Worm (Caenorhabditis elegans) whole organism, L1 larva: ENCODE results near the gene srh-265.

Experiments
- C16A3.4 ChIP-seq: fragments of 150-350 bp; optimal IDR thresholded peaks from 2 replicates; lab custom pipeline; 2014; ENCODE audit warnings: missing biosample characterization, missing genetic modification characterization
- C34B4.2 ChIP-seq: sonication (generic microtip); optimal IDR thresholded peaks from 2 replicates; lab custom pipeline; 2017; ENCODE audit warnings: mild to moderate bottlenecking, missing genetic modification characterization, missing compliant biosample characterization
- Y116A8C.19 ChIP-seq: sonication (generic microtip); optimal IDR thresholded peaks from 2 replicates; lab custom pipeline; 2016; ENCODE audit warnings: missing compliant biosample characterization, missing genetic modification characterization, borderline replicate concordance
- aly-2 ChIP-seq: fragments of 150-350 bp; optimal IDR thresholded peaks from 2 replicates; lab custom pipeline; 2014; ENCODE audit warnings: missing biosample characterization, missing genetic modification characterization
- blmp-1 ChIP-seq: fragments of 150-350 bp; optimal IDR thresholded peaks from 2 replicates; lab custom pipeline; 2014; ENCODE audit warnings: missing biosample characterization, missing genetic modification characterization
- ceh-63 ChIP-seq: fragments of 200-800 bp; sonication (Bioruptor generic); optimal IDR thresholded peaks from 2 replicates; lab custom pipeline; 2018; ENCODE audit warnings: mild to moderate bottlenecking, missing genetic modification characterization, missing compliant biosample characterization
- ceh-82 ChIP-seq, 3 experiments: fragments of 150-350 bp in 1 of 3; sonication (generic microtip) in 2 of 3; optimal IDR thresholded peaks; 2 replicates each; lab custom pipeline; 2014 to 2017; ENCODE audit warnings: missing biosample characterization in 3 of 3, missing genetic modification characterization in 3 of 3
- ceh-88 ChIP-seq: fragments of 200-800 bp; sonication (Bioruptor generic); IDR thresholded peaks from 2 replicates; pipeline ENCODE4 v1.3.6; 2022; ENCODE audit warnings: missing genetic modification characterization, missing compliant biosample characterization
- ces-1 ChIP-seq: fragments of 150-350 bp; optimal IDR thresholded peaks from 2 replicates; lab custom pipeline; 2014; ENCODE audit warnings: missing biosample characterization, missing genetic modification reagents, missing genetic modification characterization
- dpl-1 ChIP-seq, 3 experiments: fragments of 150-350 bp in 2 of 3; sonication (generic microtip) in 1 of 3; optimal IDR thresholded peaks; 2 replicates each; lab custom pipeline; 2014 to 2017; ENCODE audit warnings: missing biosample characterization in 3 of 3, missing genetic modification characterization in 3 of 3, missing genetic modification reagents in 3 of 3
- egl-13 ChIP-seq: sonication (generic microtip); optimal IDR thresholded peaks from 2 replicates; lab custom pipeline; 2016; ENCODE audit warnings: missing genotype, missing genetic modification reagents, missing genetic modification characterization, missing compliant biosample characterization
- egl-27 ChIP-seq, 2 experiments: fragments of 150-350 bp in 1 of 2; sonication (generic microtip); optimal IDR thresholded peaks; 3 replicates each; lab custom pipeline; 2017 to 2018; ENCODE audit warnings: missing biosample characterization in 2 of 2, missing genetic modification characterization in 2 of 2, missing genetic modification reagents in 2 of 2
- elt-2 ChIP-seq: sonication (generic microtip); optimal IDR thresholded peaks from 2 replicates; lab custom pipeline; 2016; ENCODE audit warnings: missing genetic modification characterization, mild to moderate bottlenecking, inconsistent platforms, missing compliant biosample characterization, missing genetic modification reagents
- fkh-4 ChIP-seq: sonication (generic microtip); optimal IDR thresholded peaks from 2 replicates; lab custom pipeline; 2016; ENCODE audit warnings: missing compliant biosample characterization, missing genetic modification characterization, borderline replicate concordance
- hpl-2 ChIP-seq: fragments of 150-350 bp; optimal IDR thresholded peaks from 2 replicates; lab custom pipeline; 2014; ENCODE audit warnings: missing biosample characterization, missing genetic modification reagents, missing genetic modification characterization
- isw-1 ChIP-seq: fragments of 200-800 bp; sonication (Bioruptor generic); IDR thresholded peaks from 2 replicates; pipeline ENCODE4 v1.3.6; 2022; ENCODE audit warnings: missing genetic modification characterization, missing compliant biosample characterization
- lin-13 ChIP-seq: fragments of 150-350 bp; optimal IDR thresholded peaks from 2 replicates; lab custom pipeline; 2014; ENCODE audit warnings: missing biosample characterization, missing genetic modification reagents, missing genetic modification characterization
- lin-15B ChIP-seq: fragments of 150-350 bp; sonication (generic microtip); optimal IDR thresholded peaks from 3 replicates; lab custom pipeline; 2014; ENCODE audit warnings: missing biosample characterization, missing genetic modification characterization
- lin-35 ChIP-seq, 2 experiments: fragments of 150-350 bp; optimal IDR thresholded peaks; 2 replicates each; lab custom pipeline; 2014; ENCODE audit warnings: missing biosample characterization in 2 of 2, missing genetic modification characterization in 2 of 2, missing genetic modification reagents in 2 of 2
- lin-39 ChIP-seq: fragments of 150-350 bp; optimal IDR thresholded peaks from 2 replicates; lab custom pipeline; 2014; ENCODE audit warnings: missing biosample characterization, missing genetic modification reagents, missing genetic modification characterization
- lir-3 ChIP-seq: sonication (generic microtip); optimal IDR thresholded peaks from 2 replicates; lab custom pipeline; 2016; ENCODE audit warnings: mild to moderate bottlenecking, missing genetic modification characterization, moderate library complexity, missing compliant biosample characterization; ENCODE audit not compliant: poor library complexity
- mdl-1 ChIP-seq, 2 experiments: fragments of 150-350 bp; optimal IDR thresholded peaks; 2 replicates each; lab custom pipeline; 2014 to 2017; ENCODE audit warnings: missing biosample characterization in 2 of 2, missing genetic modification characterization in 2 of 2, inconsistent platforms in 1 of 2
- mef-2 ChIP-seq: fragments of 150-350 bp; optimal IDR thresholded peaks from 2 replicates; lab custom pipeline; 2014; ENCODE audit warnings: missing biosample characterization, missing genetic modification characterization
- mep-1 ChIP-seq: fragments of 150-350 bp; optimal IDR thresholded peaks from 2 replicates; lab custom pipeline; 2014; ENCODE audit warnings: missing biosample characterization, missing genetic modification characterization
- nhr-20 ChIP-seq: sonication (generic microtip); optimal IDR thresholded peaks from 2 replicates; lab custom pipeline; 2016; ENCODE audit warnings: mild to moderate bottlenecking, missing genetic modification characterization, missing compliant biosample characterization
- nhr-237 ChIP-seq: fragments of 150-350 bp; optimal IDR thresholded peaks from 2 replicates; lab custom pipeline; 2014; ENCODE audit warnings: missing biosample characterization, missing genetic modification characterization
- nhr-28 ChIP-seq: fragments of 150-350 bp; optimal IDR thresholded peaks from 2 replicates; lab custom pipeline; 2014; ENCODE audit warnings: missing biosample characterization, missing genetic modification characterization
- nhr-85 ChIP-seq: sonication (generic microtip); peaks from one replicate; lab custom pipeline; 2016; ENCODE audit warnings: missing genetic modification characterization, inconsistent platforms, missing compliant biosample characterization
- pag-3 ChIP-seq: sonication (generic microtip); optimal IDR thresholded peaks from 2 replicates; lab custom pipeline; 2017; ENCODE audit warnings: missing genetic modification characterization, mild to moderate bottlenecking, missing compliant biosample characterization, antibody characterized with exemption, borderline replicate concordance; ENCODE audit not compliant: insufficient read depth
- pax-3 ChIP-seq: fragments of 200-800 bp; sonication (Bioruptor generic); optimal IDR thresholded peaks from 2 replicates; lab custom pipeline; 2018; ENCODE audit warnings: mild to moderate bottlenecking, missing genetic modification characterization, moderate library complexity, missing compliant biosample characterization
- rnt-1 ChIP-seq: sonication (generic microtip); optimal IDR thresholded peaks from 2 replicates; lab custom pipeline; 2016; ENCODE audit warnings: mild to moderate bottlenecking, missing genetic modification characterization, moderate library complexity, missing compliant biosample characterization
- skn-1 ChIP-seq: fragments of 150-350 bp; optimal IDR thresholded peaks from 2 replicates; lab custom pipeline; 2014; ENCODE audit warnings: missing biosample characterization, missing genetic modification characterization
- snpc-4 ChIP-seq: fragments of 150-350 bp; optimal IDR thresholded peaks from 2 replicates; lab custom pipeline; 2014; ENCODE audit warnings: missing biosample characterization, missing genetic modification characterization
- snu-23 ChIP-seq: sonication (generic microtip); optimal IDR thresholded peaks from 2 replicates; lab custom pipeline; 2016; ENCODE audit warnings: missing genetic modification characterization, missing compliant biosample characterization
- sox-4 ChIP-seq: sonication (generic microtip); optimal IDR thresholded peaks from 2 replicates; lab custom pipeline; 2016; ENCODE audit warnings: missing genetic modification characterization, missing compliant biosample characterization
- sptf-1 ChIP-seq: fragments of 150-350 bp; optimal IDR thresholded peaks from 2 replicates; lab custom pipeline; 2014; ENCODE audit warnings: missing biosample characterization, missing genetic modification characterization
- tbx-2 ChIP-seq: sonication (generic microtip); optimal IDR thresholded peaks from 2 replicates; lab custom pipeline; 2016; ENCODE audit warnings: missing genetic modification characterization, missing compliant biosample characterization
- tlp-1 ChIP-seq: fragments of 150-350 bp; optimal IDR thresholded peaks from 2 replicates; lab custom pipeline; 2014; ENCODE audit warnings: missing biosample characterization, missing genetic modification characterization
- unc-30 ChIP-seq: sonication (generic microtip); optimal IDR thresholded peaks from 2 replicates; lab custom pipeline; 2017; ENCODE audit warnings: missing biosample characterization, missing genetic modification characterization
- unc-86 ChIP-seq: sonication (generic microtip); optimal IDR thresholded peaks from 2 replicates; lab custom pipeline; 2016; ENCODE audit warnings: missing genetic modification characterization, missing compliant biosample characterization
- vab-15 ChIP-seq: sonication (generic microtip); optimal IDR thresholded peaks from 2 replicates; lab custom pipeline; 2017; ENCODE audit warnings: missing genotype, mild to moderate bottlenecking, missing genetic modification characterization, missing compliant biosample characterization
- xbp-1 ChIP-seq: sonication (generic microtip); optimal IDR thresholded peaks from 2 replicates; lab custom pipeline; 2016; ENCODE audit warnings: missing genetic modification characterization, missing compliant biosample characterization
- zip-4 ChIP-seq: fragments of 200-800 bp; sonication (Bioruptor generic); optimal IDR thresholded peaks from 2 replicates; lab custom pipeline; 2018; ENCODE audit warnings: mild to moderate bottlenecking, missing genetic modification characterization, moderate library complexity, missing compliant biosample characterization
- ztf-11 ChIP-seq, 2 experiments: sonication (generic microtip); optimal IDR thresholded peaks; 2 replicates each; lab custom pipeline; 2016 to 2017; ENCODE audit warnings: missing genetic modification characterization in 2 of 2, missing biosample characterization in 1 of 2, missing compliant biosample characterization in 1 of 2

Gene srh-265

ce11 chrV:15451421-15451820 is 35.4 kb downstream of the srh-265 start, which contains the start of gene srw-33:
srw-33 (minus strand) TSS chrV:15451521.
- TF ChIP-seq sptf-1 (tag; lab: Kevin White, UChicago) (no peak), isw-1 (no peak), egl-13 (tag; lab: Kevin White, UChicago) (no peak)

- TF ChIP-seq rnt-1 (no peak), ces-1 (GFP tag; lab: Kevin White, UChicago) (no peak), nhr-85 (tag; lab: Kevin White, UChicago) (peak; percentile 22), skn-1 (tag; lab: Kevin White, UChicago) (no peak), unc-86 (tag; lab: Kevin White, UChicago) (no peak), sox-4 (no peak)
Observed at ce11 chrV:15454322-15454721, 38.3 kb downstream of the srh-265 start.

DNA sequence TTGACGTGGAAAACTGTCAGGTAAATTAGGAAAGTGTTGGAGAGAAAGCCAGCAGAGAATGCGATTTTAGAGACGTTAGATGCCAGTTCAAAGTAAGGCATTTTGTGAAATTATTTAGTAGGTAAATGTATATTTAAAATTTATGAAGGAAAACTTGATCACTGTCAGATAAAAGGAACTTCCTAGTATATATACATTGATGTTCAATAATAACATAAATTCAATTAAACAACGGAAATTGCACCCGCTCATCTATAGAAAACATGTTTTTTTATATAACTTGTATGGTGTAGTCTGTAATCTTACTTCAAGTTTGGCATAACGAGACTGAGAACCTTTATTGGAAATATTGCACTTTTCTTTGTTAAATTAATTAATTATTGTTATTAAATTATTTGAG is 43.0 kb downstream of the srh-265 start, which contains the start of gene str-71:
Gene str-71, minus strand, starts transcription at position 101 of the 400 bp plus-strand sequence.
- TF ChIP-seq xbp-1 (tag; lab: Kevin White, UChicago) (no peak), mep-1 (tag; lab: Kevin White, UChicago) (no peak), nhr-20 (no peak), ceh-82 (tag; optimal IDR thresholded peaks at IDR 0.05; lab: Kevin White, UChicago) (no peak), egl-27 (tag; optimal IDR thresholded peaks at IDR 0.05; lab: Kevin White, UChicago) (no peak), zip-4 (GFP tag; lab: Kevin White, UChicago) (no peak), ceh-88 (GFP tag; lab: Robert Waterston, UW) (no peak), lin-15B (no peak), mef-2 (tag; lab: Kevin White, UChicago) (no peak), snu-23 (GFP tag; lab: Kevin White, UChicago) (no peak), aly-2 (no peak), tlp-1 (no peak), C34B4.2 (no peak), lin-39 (tag; lab: Kevin White, UChicago) (no peak), ztf-11 (tag; optimal IDR thresholded peaks at IDR 0.05; lab: Kevin White, UChicago) (no peak), nhr-237 (tag; lab: Kevin White, UChicago) (no peak), unc-86 (tag; lab: Kevin White, UChicago) (no peak), C16A3.4 (tag; lab: Kevin White, UChicago) (no peak)

DNA sequence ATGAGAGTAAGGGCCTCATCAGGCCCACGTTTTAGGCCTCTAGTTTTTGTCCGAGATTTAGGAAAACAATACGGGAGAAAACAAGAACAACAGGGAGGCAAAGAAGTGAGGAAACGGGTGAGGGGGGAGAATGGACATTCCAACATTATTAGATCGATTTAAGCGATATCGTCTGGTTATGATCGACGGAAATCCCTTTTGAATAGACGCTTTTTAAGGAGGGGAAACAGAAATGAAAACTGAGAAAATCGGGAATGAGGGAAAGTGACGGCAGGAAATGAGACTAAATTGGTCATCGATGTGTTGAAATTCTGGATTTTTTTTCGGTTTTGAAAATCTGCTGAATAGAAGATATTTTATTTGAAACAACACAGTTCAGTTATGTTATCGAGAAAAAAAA is 48.4 kb downstream of the srh-265 start, which contains the start of gene rocf-1:
Gene rocf-1, minus strand, starts transcription at position 101 of the 400 bp plus-strand sequence.
- TF ChIP-seq elt-2 (tag; lab: Kevin White, UChicago) (no peak), sptf-1 (tag; lab: Kevin White, UChicago) (no peak), unc-30 (no peak), nhr-85 (tag; lab: Kevin White, UChicago) (no peak), lin-13 (GFP tag; lab: Kevin White, UChicago) (no peak), tbx-2 (tag; lab: Kevin White, UChicago) (no peak), ceh-63 (no peak), dpl-1 (GFP tag; optimal IDR thresholded peaks at IDR 0.05; lab: Kevin White, UChicago) (no peak), Y116A8C.19 (no peak)

ce11 chrV:15465032-15465727 is 49.1 kb downstream of the srh-265 start, which contains the start of gene pqn-71:
pqn-71 (plus strand) TSS chrV:15465677.
- TF ChIP-seq egl-27 (tag; optimal IDR thresholded peaks at IDR 0.05; lab: Kevin White, UChicago): no peak
- TF ChIP-seq lir-3 (tag; lab: Kevin White, UChicago): peak; percentile 44
- no peak for TF ChIP-seq C34B4.2
- peak; percentile 2 for TF ChIP-seq vab-15 (tag; lab: Kevin White, UChicago)
- peak in 1 of 2 experiments; percentile 51 for TF ChIP-seq mdl-1 (tag; optimal IDR thresholded peaks at IDR 0.05; lab: Kevin White, UChicago)
- TF ChIP-seq nhr-85 (tag; lab: Kevin White, UChicago): peak; percentile 86
- peak; percentile 55 for TF ChIP-seq snpc-4 (tag; lab: Kevin White, UChicago)
- no peak for TF ChIP-seq nhr-28 (tag; lab: Kevin White, UChicago)
- peak; percentile 39 for TF ChIP-seq aly-2
- TF ChIP-seq sox-4: peak; percentile 45
- no peak for TF ChIP-seq fkh-4 (tag; lab: Kevin White, UChicago)
- TF ChIP-seq pax-3 (tag; lab: Kevin White, UChicago): peak; percentile 64
- TF ChIP-seq blmp-1 (tag; lab: Kevin White, UChicago): peak; percentile 32
- no peak for TF ChIP-seq pag-3 (tag; lab: Kevin White, UChicago)
- peak; percentile 76 for TF ChIP-seq tbx-2 (tag; lab: Kevin White, UChicago)
- TF ChIP-seq nhr-20: peak; percentile 85
- TF ChIP-seq hpl-2 (GFP tag; lab: Kevin White, UChicago): peak; percentile 79
- peak; percentile 42 to 75 for TF ChIP-seq lin-35 (GFP tag; optimal IDR thresholded peaks at IDR 0.05; lab: Kevin White, UChicago)
